Fruit fly (Drosophila melanogaster): ENCODE results near the gene Top1.

Gene Top1

DNA sequence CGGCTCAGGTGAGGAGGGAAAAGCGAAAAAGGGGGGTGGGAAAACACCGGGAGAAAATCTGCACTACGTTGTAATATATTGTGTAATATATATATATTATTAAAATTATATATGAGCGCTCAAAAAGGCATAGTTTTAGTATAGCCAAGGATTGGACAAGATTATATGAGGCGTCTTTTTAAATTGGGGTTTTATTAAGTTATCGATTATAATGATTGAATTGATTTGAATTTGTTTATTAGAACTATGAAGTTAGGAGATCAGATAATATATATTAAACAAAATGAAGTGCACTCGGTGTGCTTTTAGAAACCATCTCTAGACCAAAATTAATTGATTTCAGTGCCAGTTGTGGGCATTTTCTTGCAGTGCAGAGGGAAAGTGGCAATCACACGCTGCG is 44.4 kb downstream of the Top1 start (continued):
- TF ChIP-seq CG2129 (GFP tag; IDR thresholded peaks at IDR 0.05; ENCODE audit: partially characterized antibody): no peak

DNA sequence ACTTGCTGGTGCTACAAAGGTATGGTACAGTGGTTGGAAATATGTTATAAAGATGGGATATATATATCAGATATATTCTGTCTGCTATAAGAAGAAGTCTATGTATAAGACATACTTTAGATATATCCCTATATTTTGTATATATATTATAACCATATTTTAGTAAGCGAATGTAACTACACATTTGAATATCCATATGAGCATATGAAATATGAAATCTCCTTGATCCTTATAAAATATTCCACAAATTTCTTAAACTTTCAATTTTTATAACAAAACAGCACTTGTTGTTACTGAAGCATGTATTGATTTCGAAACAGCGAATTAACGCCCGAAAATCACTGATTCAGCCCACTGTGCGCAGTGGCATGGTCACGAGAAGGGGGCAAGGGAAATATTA is 45.2 kb downstream of the Top1 start:
- TF ChIP-seq CG2129 (GFP tag; IDR thresholded peaks at IDR 0.05; ENCODE audit: partially characterized antibody) (no peak), CG11456 (GFP tag; IDR thresholded peaks at IDR 0.05) (no peak), Bteb2 (GFP tag; optimal IDR thresholded peaks at IDR 0.05) (no peak), Dip3 (GFP tag; optimal IDR thresholded peaks at IDR 0.05) (no peak), CG14050 (GFP tag; IDR thresholded peaks at IDR 0.05) (no peak), Fer1 (GFP tag; optimal IDR thresholded peaks at IDR 0.05) (peak; percentile 1), CrebB (tag; optimal IDR thresholded peaks at IDR 0.05) (no peak), CG6254 (GFP tag; optimal IDR thresholded peaks at IDR 0.05) (peak; percentile 14), CG6175 (GFP tag; IDR thresholded peaks at IDR 0.05) (no peak), caup (GFP tag; optimal IDR thresholded peaks at IDR 0.05; ENCODE audit: severe bottlenecking) (no peak), Xbp1 (GFP tag; optimal IDR thresholded peaks at IDR 0.05) (peak; percentile 25), CG8359 (GFP tag; optimal IDR thresholded peaks at IDR 0.05; ENCODE audit: borderline replicate concordance) (no peak), lilli (GFP tag; optimal IDR thresholded peaks at IDR 0.05) (no peak), Dref (GFP tag; IDR thresholded peaks at IDR 0.05) (no peak), HLH4C (GFP tag; IDR thresholded peaks at IDR 0.05; ENCODE audit: partially characterized antibody) (no peak), insv (GFP tag; optimal IDR thresholded peaks at IDR 0.05) (no peak), CG9727 (GFP tag; optimal IDR thresholded peaks at IDR 0.05) (no peak), CG5953 (GFP tag; IDR thresholded peaks at IDR 0.05) (no peak), CG6813 (GFP tag; optimal IDR thresholded peaks at IDR 0.05) (no peak), bowl (GFP tag; IDR thresholded peaks at IDR 0.05) (no peak), en (GFP tag; optimal IDR thresholded peaks at IDR 0.05) (no peak), CG17361 (GFP tag; IDR thresholded peaks at IDR 0.05) (peak; percentile 67; the same call in 2 of the 3 replicates), Sox100B (GFP tag; optimal IDR thresholded peaks at IDR 0.05) (peak; percentile 48), Oli (tag; optimal IDR thresholded peaks at IDR 0.05) (peak; percentile 52), lab (GFP tag; optimal IDR thresholded peaks at IDR 0.05) (no peak), Hr3 (GFP tag; optimal IDR thresholded peaks at IDR 0.05) (no peak), cg (GFP tag; optimal IDR thresholded peaks at IDR 0.05) (no peak), CG11085 (GFP tag; IDR thresholded peaks at IDR 0.05) (no peak), Bgb (GFP tag; IDR thresholded peaks at IDR 0.05; ENCODE audit: partially characterized antibody) (no peak), CG8290 (GFP tag; optimal IDR thresholded peaks at IDR 0.05) (no peak), CG8290 (tag; optimal IDR thresholded peaks at IDR 0.05) (no peak), crol (GFP tag; IDR thresholded peaks at IDR 0.05) (no peak), CG3847 (GFP tag; IDR thresholded peaks at IDR 0.05) (no peak), CG6683 (GFP tag; optimal IDR thresholded peaks at IDR 0.05) (no peak), seq (GFP tag; IDR thresholded peaks at IDR 0.05) (no peak), bcd (GFP tag; optimal IDR thresholded peaks at IDR 0.05) (no peak), ATbp (GFP tag; optimal IDR thresholded peaks at IDR 0.05) (peak; percentile 15), sim (GFP tag; IDR thresholded peaks at IDR 0.05) (no peak), CG2202 (tag; optimal IDR thresholded peaks at IDR 0.05) (no peak), danr (GFP tag; IDR thresholded peaks at IDR 0.05) (no peak), slbo (GFP tag; IDR thresholded peaks at IDR 0.05) (no peak), ewg (GFP tag; optimal IDR thresholded peaks at IDR 0.05) (no peak), Lim3 (GFP tag; IDR thresholded peaks at IDR 0.05) (no peak), CG30403 (GFP tag; optimal IDR thresholded peaks at IDR 0.05) (peak; percentile 21), CG8388 (GFP tag; optimal IDR thresholded peaks at IDR 0.05) (peak; percentile 29), slou (GFP tag; optimal IDR thresholded peaks at IDR 0.05) (no peak), CG16815 (GFP tag; optimal IDR thresholded peaks at IDR 0.05) (no peak), C15 (GFP tag; IDR thresholded peaks at IDR 0.05) (no peak), Poxn (GFP tag; IDR thresholded peaks at IDR 0.05) (no peak), fd96Cb (tag; optimal IDR thresholded peaks at IDR 0.05) (peak; percentile 50)
